Worm (Caenorhabditis elegans) whole organism, L1 larva: Measurements from ENCODE around the gene F58E2.5.
"Not testable (repeated sequence)": the region's sequence is repeated elsewhere in the genome, so short reads cannot be mapped to it uniquely, and the experiment has no call there.

Experiments
- alr-1 ChIP-seq: fragments of 200-800 bp; sonication (Bioruptor generic); optimal IDR thresholded peaks from 2 replicates; lab custom pipeline; 2018; ENCODE audit warnings: borderline replicate concordance, mild to moderate bottlenecking, missing genetic modification characterization, missing compliant biosample characterization
- ama-1 ChIP-seq: fragments of 150-350 bp; optimal IDR thresholded peaks from 2 replicates; lab custom pipeline; 2014
- ceh-8 ChIP-seq: fragments of 200-800 bp; sonication (Bioruptor generic); optimal IDR thresholded peaks from 2 replicates; lab custom pipeline; 2018; ENCODE audit warnings: mild to moderate bottlenecking, missing genetic modification characterization, moderate library complexity, missing compliant biosample characterization
- ceh-82 ChIP-seq, 3 experiments: fragments of 150-350 bp in 1 of 3; sonication (generic microtip) in 2 of 3; optimal IDR thresholded peaks; 2 replicates each; lab custom pipeline; 2014 to 2017; ENCODE audit warnings: missing biosample characterization in 3 of 3, missing genetic modification characterization in 3 of 3
- ceh-88 ChIP-seq: fragments of 200-800 bp; sonication (Bioruptor generic); IDR thresholded peaks from 2 replicates; pipeline ENCODE4 v1.3.6; 2022; ENCODE audit warnings: missing genetic modification characterization, missing compliant biosample characterization
- dsc-1 ChIP-seq: sonication (generic microtip); optimal IDR thresholded peaks from 2 replicates; lab custom pipeline; 2016; ENCODE audit warnings: mild to moderate bottlenecking, missing genetic modification characterization, missing compliant biosample characterization
- efl-1 ChIP-seq, 4 experiments: fragments of 150-350 bp; optimal IDR thresholded peaks in 3 of 4; peaks in 1 of 4; 1 replicate in 1 of 4; 2 replicates in 3 of 4; lab custom pipeline; 2014; ENCODE audit warnings: missing biosample characterization in 2 of 4, missing genetic modification characterization in 2 of 4, missing genetic modification reagents in 2 of 4
- efl-3 ChIP-seq: fragments of 200-800 bp; sonication (Bioruptor generic); optimal IDR thresholded peaks from 2 replicates; lab custom pipeline; 2018; ENCODE audit warnings: mild to moderate bottlenecking, missing genetic modification characterization, missing compliant biosample characterization
- fkh-10 ChIP-seq: sonication (generic microtip); optimal IDR thresholded peaks from 2 replicates; lab custom pipeline; 2017; ENCODE audit warnings: missing biosample characterization, missing genetic modification reagents, missing genetic modification characterization
- fos-1 ChIP-seq: fragments of 150-350 bp; optimal IDR thresholded peaks from 2 replicates; lab custom pipeline; 2014; ENCODE audit warnings: missing biosample characterization, missing genetic modification characterization
- hlh-4 ChIP-seq: sonication (generic microtip); optimal IDR thresholded peaks from 2 replicates; lab custom pipeline; 2016; ENCODE audit warnings: mild to moderate bottlenecking, missing genetic modification characterization, missing compliant biosample characterization
- lin-13 ChIP-seq: fragments of 150-350 bp; optimal IDR thresholded peaks from 2 replicates; lab custom pipeline; 2014; ENCODE audit warnings: missing biosample characterization, missing genetic modification reagents, missing genetic modification characterization
- lin-14 ChIP-seq: fragments of 200-800 bp; sonication (Bioruptor generic); optimal IDR thresholded peaks from 2 replicates; lab custom pipeline; 2018; ENCODE audit warnings: mild to moderate bottlenecking, missing genetic modification characterization, moderate library complexity, missing compliant biosample characterization
- lin-15B ChIP-seq: fragments of 150-350 bp; sonication (generic microtip); optimal IDR thresholded peaks from 3 replicates; lab custom pipeline; 2014; ENCODE audit warnings: missing biosample characterization, missing genetic modification characterization
- mdl-1 ChIP-seq, 2 experiments: fragments of 150-350 bp; optimal IDR thresholded peaks; 2 replicates each; lab custom pipeline; 2014 to 2017; ENCODE audit warnings: missing biosample characterization in 2 of 2, missing genetic modification characterization in 2 of 2, inconsistent platforms in 1 of 2
- nhr-20 ChIP-seq: sonication (generic microtip); optimal IDR thresholded peaks from 2 replicates; lab custom pipeline; 2016; ENCODE audit warnings: mild to moderate bottlenecking, missing genetic modification characterization, missing compliant biosample characterization
- nhr-237 ChIP-seq: fragments of 150-350 bp; optimal IDR thresholded peaks from 2 replicates; lab custom pipeline; 2014; ENCODE audit warnings: missing biosample characterization, missing genetic modification characterization
- nhr-28 ChIP-seq: fragments of 150-350 bp; optimal IDR thresholded peaks from 2 replicates; lab custom pipeline; 2014; ENCODE audit warnings: missing biosample characterization, missing genetic modification characterization
- nhr-71 ChIP-seq: sonication (generic microtip); optimal IDR thresholded peaks from 2 replicates; lab custom pipeline; 2016; ENCODE audit warnings: mild to moderate bottlenecking, missing genetic modification characterization, moderate library complexity, missing compliant biosample characterization
- nhr-77 ChIP-seq: fragments of 150-350 bp; optimal IDR thresholded peaks from 2 replicates; lab custom pipeline; 2014; ENCODE audit warnings: missing biosample characterization, missing genetic modification characterization
- nhr-84 ChIP-seq: sonication (generic microtip); optimal IDR thresholded peaks from 2 replicates; lab custom pipeline; 2017; ENCODE audit warnings: missing biosample characterization, missing genetic modification characterization
- nhr-85 ChIP-seq: sonication (generic microtip); peaks from one replicate; lab custom pipeline; 2016; ENCODE audit warnings: missing genetic modification characterization, inconsistent platforms, missing compliant biosample characterization
- nhr-90 ChIP-seq: sonication (generic microtip); optimal IDR thresholded peaks from 2 replicates; lab custom pipeline; 2016; ENCODE audit warnings: mild to moderate bottlenecking, missing genetic modification characterization, missing compliant biosample characterization; ENCODE audit not compliant: poor library complexity
- pag-3 ChIP-seq: sonication (generic microtip); optimal IDR thresholded peaks from 2 replicates; lab custom pipeline; 2017; ENCODE audit warnings: missing genetic modification characterization, mild to moderate bottlenecking, missing compliant biosample characterization, antibody characterized with exemption, borderline replicate concordance; ENCODE audit not compliant: insufficient read depth
- pqm-1 ChIP-seq: sonication (generic microtip); optimal IDR thresholded peaks from 3 replicates; lab custom pipeline; 2017; ENCODE audit warnings: missing biosample characterization, missing genetic modification characterization
- rnt-1 ChIP-seq: sonication (generic microtip); optimal IDR thresholded peaks from 2 replicates; lab custom pipeline; 2016; ENCODE audit warnings: mild to moderate bottlenecking, missing genetic modification characterization, moderate library complexity, missing compliant biosample characterization
- skn-1 ChIP-seq: fragments of 150-350 bp; optimal IDR thresholded peaks from 2 replicates; lab custom pipeline; 2014; ENCODE audit warnings: missing biosample characterization, missing genetic modification characterization
- snu-23 ChIP-seq: sonication (generic microtip); optimal IDR thresholded peaks from 2 replicates; lab custom pipeline; 2016; ENCODE audit warnings: missing genetic modification characterization, missing compliant biosample characterization
- sptf-1 ChIP-seq: fragments of 150-350 bp; optimal IDR thresholded peaks from 2 replicates; lab custom pipeline; 2014; ENCODE audit warnings: missing biosample characterization, missing genetic modification characterization
- sup-37 ChIP-seq: fragments of 200-800 bp; sonication (Bioruptor generic); optimal IDR thresholded peaks from 2 replicates; lab custom pipeline; 2018; ENCODE audit warnings: mild to moderate bottlenecking, missing genetic modification characterization, missing compliant biosample characterization
- tbx-2 ChIP-seq: sonication (generic microtip); optimal IDR thresholded peaks from 2 replicates; lab custom pipeline; 2016; ENCODE audit warnings: missing genetic modification characterization, missing compliant biosample characterization
- tlp-1 ChIP-seq: fragments of 150-350 bp; optimal IDR thresholded peaks from 2 replicates; lab custom pipeline; 2014; ENCODE audit warnings: missing biosample characterization, missing genetic modification characterization
- unc-98 ChIP-seq: fragments of 200-800 bp; sonication (Bioruptor generic); IDR thresholded peaks from 2 replicates; pipeline ENCODE4 v1.3.6; 2022; ENCODE audit warnings: missing genetic modification characterization, missing compliant biosample characterization
- zag-1 ChIP-seq: fragments of 150-350 bp; optimal IDR thresholded peaks from 2 replicates; lab custom pipeline; 2014; ENCODE audit warnings: missing biosample characterization, missing genetic modification characterization
- ztf-11 ChIP-seq, 2 experiments: sonication (generic microtip); optimal IDR thresholded peaks; 2 replicates each; lab custom pipeline; 2016 to 2017; ENCODE audit warnings: missing genetic modification characterization in 2 of 2, missing biosample characterization in 1 of 2, missing compliant biosample characterization in 1 of 2

The F58E2.5 gene

DNA sequence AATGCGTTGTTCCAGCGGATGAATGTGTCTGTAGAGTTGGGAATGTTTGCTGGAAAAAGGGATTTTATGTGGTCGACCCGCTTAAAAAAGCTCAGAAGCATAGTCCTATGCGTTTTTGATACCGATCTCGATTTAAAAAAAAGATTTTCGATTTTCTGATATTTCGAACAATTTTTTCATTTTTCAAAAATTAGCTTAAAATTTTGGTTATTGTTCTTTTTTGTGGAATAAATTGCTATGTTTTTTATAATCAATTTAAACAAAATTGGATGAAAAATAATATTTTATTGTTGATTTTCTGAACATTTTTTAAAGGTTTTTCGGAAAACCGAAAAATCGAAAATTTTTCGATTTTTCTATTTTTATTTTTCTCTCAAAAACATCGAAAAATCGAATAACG is 11.3 kb upstream of the F58E2.5 start, which contains the start of gene C04C3.7:
C04C3.7 (minus strand) TSS at position 101 of the 400 bp plus-strand sequence.
- TF ChIP-seq lin-14 (GFP tag; lab: Kevin White, UChicago); nhr-77; alr-1 (tag; lab: Kevin White, UChicago): not testable (repeated sequence)
- TF ChIP-seq, all 84 proteins: peak for 0; not testable (repeated sequence) for 84

DNA sequence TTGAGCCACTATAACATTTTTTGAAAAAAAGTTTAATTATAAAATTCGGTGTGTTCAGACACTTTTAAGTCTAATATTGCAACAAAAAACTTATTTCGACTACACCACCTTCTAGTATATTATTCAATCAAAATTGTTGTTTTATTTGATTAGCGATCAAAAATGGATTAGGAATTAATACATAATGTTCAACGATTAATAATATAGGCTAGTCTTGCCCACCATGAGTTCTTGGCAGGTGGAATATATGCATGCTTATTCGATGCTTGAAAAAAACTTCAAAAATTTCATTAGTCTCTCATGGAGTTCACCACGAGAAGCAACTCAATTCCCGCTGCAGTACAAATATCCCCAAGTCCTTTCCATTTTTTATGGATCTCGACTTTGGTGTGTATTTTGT is 8.7 kb upstream of the F58E2.5 start, which contains the start of gene srz-32:
srz-32 (plus strand) TSS at position 301 of the 400 bp plus-strand sequence.
- no peak for TF ChIP-seq tbx-2 (tag; lab: Kevin White, UChicago)
- TF ChIP-seq tlp-1 (tag; lab: Kevin White, UChicago): no peak
- TF ChIP-seq mdl-1 (tag; optimal IDR thresholded peaks at IDR 0.05; lab: Kevin White, UChicago): no peak
- no peak for TF ChIP-seq sptf-1
- TF ChIP-seq pag-3 (tag; lab: Kevin White, UChicago): no peak
- TF ChIP-seq zag-1 (tag; lab: Kevin White, UChicago): no peak
- TF ChIP-seq fos-1 (tag; lab: Kevin White, UChicago): no peak
- TF ChIP-seq sup-37: no peak
- no peak for TF ChIP-seq dsc-1 (tag; lab: Kevin White, UChicago)
- TF ChIP-seq lin-15B: no peak
- TF ChIP-seq ama-1: no peak
- TF ChIP-seq skn-1: no peak
- no peak for TF ChIP-seq hlh-4 (tag; lab: Kevin White, UChicago)
- no peak for TF ChIP-seq nhr-77
- TF ChIP-seq nhr-90 (tag; lab: Kevin White, UChicago): no peak
- TF ChIP-seq nhr-84: no peak

ce11 chrIV:3438022-3438421 is 6.7 kb upstream of the F58E2.5 start, which contains the start of gene grd-13:
Gene grd-13 (plus strand): TSS chrIV:3438312.
- TF ChIP-seq nhr-85 (tag; lab: Kevin White, UChicago) (peak; percentile 87), nhr-84 (no peak), ceh-8 (GFP tag; lab: Kevin White, UChicago) (no peak), nhr-28 (tag; lab: Kevin White, UChicago) (no peak)

DNA sequence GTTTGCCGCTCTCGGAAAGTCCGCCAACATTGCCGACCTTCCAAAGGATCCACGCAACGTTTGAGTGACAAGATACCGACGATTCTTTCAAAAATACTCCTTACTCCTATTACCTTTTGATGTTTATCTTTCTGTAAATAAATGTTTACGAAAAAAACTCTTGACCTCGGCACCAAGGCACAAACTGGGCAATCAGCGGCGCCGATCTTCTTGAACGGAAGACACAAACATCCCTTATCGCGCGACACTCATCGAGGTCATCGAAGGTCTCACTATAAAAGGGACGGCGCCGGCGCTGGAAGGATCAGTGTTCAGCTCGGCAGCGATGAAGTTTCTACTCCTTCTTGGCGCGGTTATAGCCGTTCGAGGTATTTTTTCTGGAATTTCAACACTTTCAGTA is 5.4 kb upstream of the F58E2.5 start, which contains the start of gene grd-3:
grd-3 (plus strand) TSS at position 302 of the 400 bp plus-strand sequence.
- TF ChIP-seq dsc-1 (tag; lab: Kevin White, UChicago): no peak
- no peak for TF ChIP-seq pqm-1 (tag; lab: Kevin White, UChicago)
- peak; percentile 70 for TF ChIP-seq lin-14 (GFP tag; lab: Kevin White, UChicago)
- peak; percentile 11 for TF ChIP-seq nhr-20 (tag; lab: Kevin White, UChicago)
- peak; percentile 8 for TF ChIP-seq rnt-1 (tag; lab: Kevin White, UChicago)
- TF ChIP-seq nhr-85 (tag; lab: Kevin White, UChicago): peak; percentile 95
- TF ChIP-seq nhr-71 (tag; lab: Kevin White, UChicago): peak; percentile 51

- TF ChIP-seq ztf-11 (tag; optimal IDR thresholded peaks at IDR 0.05; lab: Kevin White, UChicago) (no peak), fkh-10 (no peak), efl-1 (optimal IDR thresholded peaks at IDR 0.05; lab: Kevin White, UChicago) (no peak), efl-1 (GFP tag; optimal IDR thresholded peaks at IDR 0.05 in 1 of 2; lab: Kevin White, UChicago) (no peak), nhr-237 (no peak), ceh-88 (GFP tag; lab: Robert Waterston, UW) (no peak), nhr-20 (tag; lab: Kevin White, UChicago) (peak; percentile 33), lin-13 (GFP tag; lab: Kevin White, UChicago) (no peak), alr-1 (tag; lab: Kevin White, UChicago) (no peak), rnt-1 (tag; lab: Kevin White, UChicago) (no peak), sup-37 (no peak), ceh-82 (tag; optimal IDR thresholded peaks at IDR 0.05; lab: Kevin White, UChicago) (no peak), nhr-77 (no peak), snu-23 (GFP tag; lab: Kevin White, UChicago) (no peak), efl-3 (GFP tag; lab: Kevin White, UChicago) (no peak), unc-98 (GFP tag; lab: Robert Waterston, UW) (no peak), nhr-85 (tag; lab: Kevin White, UChicago) (peak; percentile 91)
Measured at ce11 chrIV:3440848-3441247, 3.9 kb upstream of the F58E2.5 start, which contains the start of gene grd-10. Gene grd-10 (plus strand): TSS chrIV:3441055.
